Fruit fly (Drosophila melanogaster) whole organism, embryonic: ENCODE results near the gene Atat.

Experiments
- CG10267 ChIP-seq: fragments of 200-800 bp; sonication (Bioruptor generic); optimal IDR thresholded peaks from 2 replicates; lab custom pipeline; 2018; ENCODE audit warnings: missing biosample characterization, mild to moderate bottlenecking, missing genetic modification characterization, moderate library complexity
- CG12744 ChIP-seq: fragments of 200-800 bp; sonication (Bioruptor generic); optimal IDR thresholded peaks from 2 replicates; lab custom pipeline; 2016; ENCODE audit warnings: missing biosample characterization, missing genetic modification characterization
- CG16779 ChIP-seq: fragments of 200-800 bp; sonication (Bioruptor generic); IDR thresholded peaks from 2 replicates; pipeline ENCODE4 v1.3.6; 2022; ENCODE audit warnings: missing biosample characterization, missing genetic modification characterization
- croc ChIP-seq: fragments of 200-800 bp; sonication (Bioruptor generic); conservative IDR thresholded peaks from 3 replicates; pipeline ENCODE4 v1.3.6; 2022; ENCODE audit warnings: missing biosample characterization, missing genetic modification characterization
- dati ChIP-seq: fragments of 200-800 bp; sonication (Bioruptor generic); IDR thresholded peaks from 2 replicates; pipeline ENCODE4 v1.3.6; 2022; ENCODE audit warnings: missing biosample characterization, missing genetic modification characterization
- vnd ChIP-seq: fragments of 200-800 bp; sonication (Bioruptor generic); IDR thresholded peaks from 3 replicates; pipeline ENCODE4 v1.3.6; 2022; ENCODE audit warnings: missing biosample characterization, missing genetic modification characterization; ENCODE audit not compliant: partially characterized antibody

- TF ChIP-seq croc (no peak), CG10267 (no peak), dati (GFP tag; lab: Robert Waterston, UW) (no peak), CG16779 (GFP tag; lab: Robert Waterston, UW) (no peak), CG12744 (GFP tag; lab: Kevin White, UChicago) (no peak), vnd (no peak)
Observed at dm6 chr3L:9421621-9422020, 4.9 kb downstream of the Atat start.
